Worm (Caenorhabditis elegans): ENCODE data around the gene F40G12.5.

- TF ChIP-seq snpc-4 (tag; optimal IDR thresholded peaks at IDR 0.05) (no peak), elt-3 (tag; optimal IDR thresholded peaks at IDR 0.05) (no peak), mab-5 (tag; optimal IDR thresholded peaks at IDR 0.05) (no peak), lin-32 (GFP tag; optimal IDR thresholded peaks at IDR 0.05) (no peak)
Observed at ce11 chrV:14311115-14311514, 40.5 kb upstream of the F40G12.5 start, which contains the start of gene ddn-3.
